Fruit fly (Drosophila melanogaster) whole organism, prepupa: ENCODE data around the gene CG4362.

Experiments
- Blimp-1 ChIP-seq: fragments of 200-800 bp; sonication (Bioruptor generic); optimal IDR thresholded peaks from 3 replicates; lab custom pipeline; 2017; ENCODE audit warnings: missing biosample characterization, missing genetic modification characterization, mild to moderate bottlenecking, moderate library complexity, missing genetic modification reagents
- CG34406 ChIP-seq: fragments of 200-800 bp; sonication (Bioruptor generic); optimal IDR thresholded peaks from 3 replicates; lab custom pipeline; 2016; ENCODE audit warnings: missing biosample characterization, missing genetic modification characterization
- CG6276 ChIP-seq: fragments of 200-800 bp; sonication (Bioruptor generic); optimal IDR thresholded peaks from 2 replicates; lab custom pipeline; 2017; ENCODE audit warnings: missing biosample characterization, mild to moderate bottlenecking, missing genetic modification characterization
- CG6792 ChIP-seq: fragments of 200-800 bp; sonication (Bioruptor generic); optimal IDR thresholded peaks from 3 replicates; lab custom pipeline; 2016; ENCODE audit warnings: missing biosample characterization, missing genetic modification characterization
- CG6808 ChIP-seq: fragments of 200-800 bp; sonication (Bioruptor generic); optimal IDR thresholded peaks from 3 replicates; lab custom pipeline; 2017; ENCODE audit warnings: missing biosample characterization, missing genetic modification characterization, mild to moderate bottlenecking, moderate library complexity, missing genetic modification reagents
- CG8319 ChIP-seq: fragments of 200-800 bp; sonication (Bioruptor generic); optimal IDR thresholded peaks from 3 replicates; lab custom pipeline; 2016; ENCODE audit warnings: missing biosample characterization, missing genetic modification characterization
- Hr39 ChIP-seq: fragments of 200-800 bp; sonication (Bioruptor generic); optimal IDR thresholded peaks from 2 replicates; lab custom pipeline; 2016; ENCODE audit warnings: missing biosample characterization, missing genetic modification characterization
- Hr4 ChIP-seq: fragments of 200-800 bp; sonication (Bioruptor generic); optimal IDR thresholded peaks from 3 replicates; lab custom pipeline; 2016; ENCODE audit warnings: missing biosample characterization, missing genetic modification characterization
- Lpt ChIP-seq: fragments of 200-800 bp; sonication (Bioruptor generic); optimal IDR thresholded peaks from 3 replicates; lab custom pipeline; 2016; ENCODE audit warnings: missing biosample characterization, missing genetic modification characterization
- Sox14 ChIP-seq: fragments of 200-800 bp; sonication (Bioruptor generic); optimal IDR thresholded peaks from 3 replicates; lab custom pipeline; 2016; ENCODE audit warnings: missing biosample characterization, missing genetic modification characterization
- dsx ChIP-seq: fragments of 200-800 bp; optimal IDR thresholded peaks from 3 replicates; lab custom pipeline; 2019; ENCODE audit warnings: missing biosample characterization, mild to moderate bottlenecking, missing genetic modification characterization, moderate library complexity; ENCODE audit not compliant: poor library complexity, severe bottlenecking
- vri ChIP-seq: fragments of 200-800 bp; sonication (Bioruptor generic); optimal IDR thresholded peaks from 3 replicates; lab custom pipeline; 2016; ENCODE audit warnings: missing biosample characterization, mild to moderate bottlenecking, missing genetic modification characterization

DNA sequence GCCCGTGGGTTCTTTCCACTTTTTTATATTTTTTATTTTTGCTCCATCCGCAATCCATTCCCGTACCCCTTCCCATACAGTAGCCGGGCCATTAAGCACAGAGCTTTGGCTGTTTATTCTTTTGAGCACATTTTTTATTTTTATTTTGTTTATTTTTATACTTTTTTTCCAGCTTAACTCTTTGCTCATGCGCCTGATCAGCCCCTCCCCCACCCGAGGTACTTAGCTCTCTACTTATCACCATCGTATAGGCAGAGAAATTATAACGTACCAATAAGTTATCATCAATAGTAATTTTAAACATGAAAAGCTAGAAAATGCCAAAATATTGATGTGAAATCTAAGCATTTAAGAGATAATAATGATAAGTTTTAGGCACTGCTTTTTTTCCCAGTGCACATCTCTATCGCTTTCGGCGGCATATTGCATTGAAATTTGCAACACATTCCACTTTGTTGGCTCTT lies 26.8 kb downstream of the CG4362 start:
- TF ChIP-seq Blimp-1 (GFP tag; lab: Kevin White, UChicago) = no peak
- TF ChIP-seq Lpt (GFP tag; lab: Kevin White, UChicago) = peak; percentile 39
- TF ChIP-seq vri (GFP tag; lab: Kevin White, UChicago) = no peak
- no peak for TF ChIP-seq CG34406 (GFP tag; lab: Kevin White, UChicago)
- TF ChIP-seq CG6808 (GFP tag; lab: Kevin White, UChicago) = peak; percentile 61
- peak; percentile 49 for TF ChIP-seq CG6276
- TF ChIP-seq dsx (GFP tag; lab: Kevin White, UChicago) = peak; percentile 34
- no peak for TF ChIP-seq Hr39
- TF ChIP-seq CG6792 = peak; percentile 9
- TF ChIP-seq Sox14 (GFP tag; lab: Kevin White, UChicago) = peak; percentile 47
- TF ChIP-seq CG8319 (GFP tag; lab: Kevin White, UChicago) = no peak
- TF ChIP-seq Hr4 (GFP tag; lab: Kevin White, UChicago) = peak; percentile 61
